Fruit fly (Drosophila melanogaster) S2 (cell line): Measurements from ENCODE around the gene CG7840.

ENCODE experiments used
- CG8478 ChIP-seq: fragments of >200 bp; optimal IDR thresholded peaks from 2 replicates; lab custom pipeline; 2018
- CTCF ChIP-seq, 2 experiments: fragments of >200 bp; optimal IDR thresholded peaks; 2 replicates each; lab custom pipeline; 2018

CG7840 gene

dm6 chr2L:8305409-8305808, at the start of gene CG7840:
CG7840 (plus strand) TSS chr2L:8305586.
- TF ChIP-seq CG8478 (lab: Kevin White, UChicago) (no peak), CTCF (optimal IDR thresholded peaks at IDR 0.05; lab: Kevin White, UChicago) (no peak)

dm6 chr2L:8257401-8258266, 47.8 kb upstream of the CG7840 start, which contains the start of gene CG8086:
CG8086 (minus strand) TSS chr2L:8257502.
- TF ChIP-seq CTCF (optimal IDR thresholded peaks at IDR 0.05; lab: Kevin White, UChicago) (no peak), CG8478 (lab: Kevin White, UChicago) (no peak)

- TF ChIP-seq CG8478 (lab: Kevin White, UChicago) (no peak), CTCF (optimal IDR thresholded peaks at IDR 0.05; lab: Kevin White, UChicago) (no peak)
Measured at dm6 chr2L:8266145-8266544, 39.2 kb upstream of the CG7840 start.

- TF ChIP-seq CTCF (optimal IDR thresholded peaks at IDR 0.05; lab: Kevin White, UChicago) (no peak), CG8478 (lab: Kevin White, UChicago) (no peak)
Measured at dm6 chr2L:8266670-8267435, 38.5 kb upstream of the CG7840 start.

dm6 chr2L:8268679-8269078, 36.7 kb upstream of the CG7840 start:
- TF ChIP-seq CG8478 (lab: Kevin White, UChicago), result no peak
- TF ChIP-seq CTCF (optimal IDR thresholded peaks at IDR 0.05; lab: Kevin White, UChicago), result no peak

dm6 chr2L:8270916-8271315, 34.5 kb upstream of the CG7840 start:
- TF ChIP-seq CG8478 (lab: Kevin White, UChicago), result no peak
- no peak for TF ChIP-seq CTCF (optimal IDR thresholded peaks at IDR 0.05; lab: Kevin White, UChicago)

dm6 chr2L:8274127-8274526, 31.3 kb upstream of the CG7840 start:
- TF ChIP-seq CTCF (optimal IDR thresholded peaks at IDR 0.05; lab: Kevin White, UChicago) (no peak), CG8478 (lab: Kevin White, UChicago) (no peak)

dm6 chr2L:8274958-8275584, 30.3 kb upstream of the CG7840 start:
- no peak for TF ChIP-seq CG8478 (lab: Kevin White, UChicago)
- TF ChIP-seq CTCF (optimal IDR thresholded peaks at IDR 0.05; lab: Kevin White, UChicago), result no peak

dm6 chr2L:8276287-8276686, 29.1 kb upstream of the CG7840 start:
- TF ChIP-seq CG8478 (lab: Kevin White, UChicago) (no peak), CTCF (optimal IDR thresholded peaks at IDR 0.05; lab: Kevin White, UChicago) (no peak)

dm6 chr2L:8276880-8277279, 28.5 kb upstream of the CG7840 start:
- no peak for TF ChIP-seq CTCF (optimal IDR thresholded peaks at IDR 0.05; lab: Kevin White, UChicago)
- no peak for TF ChIP-seq CG8478 (lab: Kevin White, UChicago)

dm6 chr2L:8277561-8278201, 27.7 kb upstream of the CG7840 start:
- TF ChIP-seq CG8478 (lab: Kevin White, UChicago) (no peak), CTCF (optimal IDR thresholded peaks at IDR 0.05; lab: Kevin White, UChicago) (no peak)

- TF ChIP-seq CG8478 (lab: Kevin White, UChicago), result no peak
- no peak for TF ChIP-seq CTCF (optimal IDR thresholded peaks at IDR 0.05; lab: Kevin White, UChicago)
Measured at dm6 chr2L:8279400-8280065, 25.9 kb upstream of the CG7840 start.

- no peak for TF ChIP-seq CTCF (optimal IDR thresholded peaks at IDR 0.05; lab: Kevin White, UChicago)
Measured at dm6 chr2L:8280225-8280624, 25.2 kb upstream of the CG7840 start.

dm6 chr2L:8281872-8282271, 23.5 kb upstream of the CG7840 start:
- TF ChIP-seq CTCF (optimal IDR thresholded peaks at IDR 0.05; lab: Kevin White, UChicago), result no peak
